Fruit fly (Drosophila melanogaster) whole organism, embryonic: ENCODE results near the gene pes.

ENCODE experiments used
- Asciz ChIP-seq: fragments of 200-800 bp; sonication (Bioruptor generic); optimal IDR thresholded peaks from 2 replicates; lab custom pipeline; 2017; ENCODE audit warnings: missing biosample characterization, mild to moderate bottlenecking, missing genetic modification characterization, missing genetic modification reagents
- CG10959 ChIP-seq: fragments of 200-800 bp; sonication (Bioruptor generic); IDR thresholded peaks from 2 replicates; pipeline ENCODE4 v1.3.6; 2022; ENCODE audit warnings: missing biosample characterization, missing genetic modification characterization
- CG10979 ChIP-seq: fragments of 200-800 bp; sonication (Bioruptor generic); optimal IDR thresholded peaks from 2 replicates; lab custom pipeline; 2018; ENCODE audit warnings: missing biosample characterization, mild to moderate bottlenecking, missing genetic modification characterization, moderate library complexity
- CG12104 ChIP-seq: fragments of 200-800 bp; sonication (Bioruptor generic); optimal IDR thresholded peaks from 3 replicates; lab custom pipeline; 2016; ENCODE audit warnings: missing biosample characterization, missing genetic modification characterization
- CG12155 ChIP-seq: fragments of 200-800 bp; sonication (Bioruptor generic); optimal IDR thresholded peaks from 3 replicates; lab custom pipeline; 2016; ENCODE audit warnings: missing biosample characterization, missing genetic modification characterization
- CG1233 ChIP-seq: fragments of 200-800 bp; sonication (Bioruptor generic); optimal IDR thresholded peaks from 4 replicates; lab custom pipeline; 2018; ENCODE audit warnings: missing biosample characterization, mild to moderate bottlenecking, missing genetic modification characterization
- CG13894 ChIP-seq: fragments of 200-800 bp; sonication (Bioruptor generic); optimal IDR thresholded peaks from 3 replicates; lab custom pipeline; 2018; ENCODE audit warnings: missing biosample characterization, mild to moderate bottlenecking, missing genetic modification characterization, moderate library complexity
- CG14441 ChIP-seq: fragments of 200-800 bp; sonication (Bioruptor generic); IDR thresholded peaks from 2 replicates; pipeline ENCODE4 v1.3.6; 2022; ENCODE audit warnings: missing biosample characterization, missing genetic modification characterization
- CG15514 ChIP-seq: fragments of 200-800 bp; sonication (Bioruptor generic); optimal IDR thresholded peaks from 3 replicates; lab custom pipeline; 2017; ENCODE audit warnings: missing biosample characterization, missing genetic modification characterization, mild to moderate bottlenecking, moderate library complexity, missing genetic modification reagents
- CG1602 ChIP-seq: fragments of 200-800 bp; sonication (Bioruptor generic); optimal IDR thresholded peaks from 3 replicates; lab custom pipeline; 2016; ENCODE audit warnings: missing biosample characterization, missing genetic modification characterization
- CG1647 ChIP-seq: fragments of 200-800 bp; sonication (Bioruptor generic); optimal IDR thresholded peaks from 3 replicates; lab custom pipeline; 2016; ENCODE audit warnings: missing biosample characterization, missing genetic modification characterization
- CG16815 ChIP-seq: fragments of 200-800 bp; sonication (Bioruptor generic); optimal IDR thresholded peaks from 3 replicates; lab custom pipeline; 2017; ENCODE audit warnings: missing biosample characterization, mild to moderate bottlenecking, missing genetic modification characterization
- CG17359 ChIP-seq: fragments of 200-800 bp; sonication (Bioruptor generic); optimal IDR thresholded peaks from 3 replicates; lab custom pipeline; 2018; ENCODE audit warnings: missing biosample characterization, mild to moderate bottlenecking, missing genetic modification characterization, moderate library complexity
- CG2678 ChIP-seq: fragments of 200-800 bp; sonication (Bioruptor generic); optimal IDR thresholded peaks from 3 replicates; lab custom pipeline; 2019; ENCODE audit warnings: missing biosample characterization, mild to moderate bottlenecking, missing genetic modification characterization, moderate library complexity
- CG30020 ChIP-seq: fragments of 200-800 bp; optimal IDR thresholded peaks from 2 replicates; lab custom pipeline; 2019; ENCODE audit warnings: missing biosample characterization, mild to moderate bottlenecking, missing genetic modification characterization, moderate library complexity
- CG6175 ChIP-seq: fragments of 200-800 bp; sonication (Bioruptor generic); IDR thresholded peaks from 3 replicates; pipeline ENCODE4 v1.3.6; 2022; ENCODE audit warnings: missing biosample characterization, missing genetic modification characterization
- CG7963 ChIP-seq: fragments of 200-800 bp; sonication (Bioruptor generic); IDR thresholded peaks from 3 replicates; pipeline ENCODE4 v1.3.6; 2022; ENCODE audit warnings: missing biosample characterization, missing genetic modification characterization; ENCODE audit not compliant: partially characterized antibody
- CG8359 ChIP-seq: fragments of 200-800 bp; sonication (Bioruptor generic); optimal IDR thresholded peaks from 2 replicates; lab custom pipeline; 2017; ENCODE audit warnings: missing biosample characterization, mild to moderate bottlenecking, missing genetic modification characterization, borderline replicate concordance
- CG8924 ChIP-seq: fragments of 200-800 bp; optimal IDR thresholded peaks from 3 replicates; lab custom pipeline; 2019; ENCODE audit warnings: missing biosample characterization, mild to moderate bottlenecking, missing genetic modification characterization, moderate library complexity
- CG9437 ChIP-seq: fragments of 200-800 bp; sonication (Bioruptor generic); optimal IDR thresholded peaks from 2 replicates; lab custom pipeline; 2018; ENCODE audit warnings: missing biosample characterization, mild to moderate bottlenecking, missing genetic modification characterization
- CkIIα-i1 ChIP-seq: fragments of 200-800 bp; sonication (Bioruptor generic); IDR thresholded peaks from 2 replicates; pipeline ENCODE4 v1.3.6; 2022; ENCODE audit warnings: missing biosample characterization, missing genetic modification characterization
- CrebB ChIP-seq: fragments of 200-800 bp; sonication (Bioruptor generic); optimal IDR thresholded peaks from 3 replicates; lab custom pipeline; 2018; ENCODE audit warnings: missing biosample characterization, mild to moderate bottlenecking, missing genetic modification characterization
- Dad ChIP-seq: fragments of 200-800 bp; sonication (Bioruptor generic); optimal IDR thresholded peaks from 3 replicates; lab custom pipeline; 2016; ENCODE audit warnings: missing biosample characterization, missing genetic modification characterization
- Doc2 ChIP-seq: fragments of 200-800 bp; sonication (Bioruptor generic); IDR thresholded peaks from 2 replicates; pipeline ENCODE4 v1.3.6; 2022; ENCODE audit warnings: missing biosample characterization, missing genetic modification characterization
- ERR ChIP-seq: fragments of 200-800 bp; sonication (Bioruptor generic); optimal IDR thresholded peaks from 2 replicates; lab custom pipeline; 2016; ENCODE audit warnings: missing biosample characterization, missing genetic modification characterization
- H2.0 ChIP-seq: fragments of 200-800 bp; sonication (Bioruptor generic); IDR thresholded peaks from 2 replicates; pipeline ENCODE4 v1.3.6; 2022; ENCODE audit warnings: missing biosample characterization, missing genetic modification characterization
- Hr78 ChIP-seq, 2 experiments: fragments of 200-800 bp in 1 of 2; fragments of >200 bp in 1 of 2; sonication (Bioruptor generic) in 1 of 2; optimal IDR thresholded peaks; 2 replicates each; lab custom pipeline; 2017 to 2019; ENCODE audit warnings: missing biosample characterization in 2 of 2, missing genetic modification characterization in 2 of 2, mild to moderate bottlenecking in 1 of 2, moderate library complexity in 1 of 2
- Nf-YA ChIP-seq: fragments of 200-800 bp; sonication (Bioruptor generic); IDR thresholded peaks from 2 replicates; pipeline ENCODE4 v1.3.6; 2022; ENCODE audit warnings: missing biosample characterization, missing genetic modification characterization
- Nf-YC ChIP-seq: fragments of 200-800 bp; optimal IDR thresholded peaks from 3 replicates; lab custom pipeline; 2019; ENCODE audit warnings: missing biosample characterization, mild to moderate bottlenecking, missing genetic modification characterization, moderate library complexity
- Spps ChIP-seq: fragments of 200-800 bp; sonication (Bioruptor generic); optimal IDR thresholded peaks from 2 replicates; lab custom pipeline; 2018; ENCODE audit warnings: missing biosample characterization, mild to moderate bottlenecking, missing genetic modification characterization
- Xbp1 ChIP-seq: fragments of 200-800 bp; sonication (Bioruptor generic); optimal IDR thresholded peaks from 3 replicates; lab custom pipeline; 2016; ENCODE audit warnings: missing biosample characterization, mild to moderate bottlenecking, missing genetic modification characterization
- ara ChIP-seq: fragments of 200-800 bp; sonication (Bioruptor generic); IDR thresholded peaks from 2 replicates; pipeline ENCODE4 v1.3.6; 2022; ENCODE audit warnings: missing biosample characterization, missing genetic modification characterization
- br ChIP-seq: fragments of >200 bp; optimal IDR thresholded peaks from 2 replicates; lab custom pipeline; 2017
- cato ChIP-seq: fragments of 200-800 bp; sonication (Bioruptor generic); optimal IDR thresholded peaks from 2 replicates; lab custom pipeline; 2016; ENCODE audit warnings: missing biosample characterization, missing genetic modification characterization, borderline replicate concordance
- chm ChIP-seq: fragments of 200-800 bp; sonication (Bioruptor generic); IDR thresholded peaks from 2 replicates; pipeline ENCODE4 v1.3.6; 2022; ENCODE audit warnings: missing biosample characterization, missing genetic modification characterization
- emc ChIP-seq: fragments of 200-800 bp; sonication (Bioruptor generic); optimal IDR thresholded peaks from 2 replicates; lab custom pipeline; 2016; ENCODE audit warnings: missing biosample characterization, missing genetic modification characterization
- ems ChIP-seq: fragments of 200-800 bp; sonication (Bioruptor generic); optimal IDR thresholded peaks from 3 replicates; lab custom pipeline; 2016; ENCODE audit warnings: missing biosample characterization, missing genetic modification characterization
- gsb-n ChIP-seq: fragments of 200-800 bp; sonication (Bioruptor generic); optimal IDR thresholded peaks from 3 replicates; lab custom pipeline; 2018; ENCODE audit warnings: missing biosample characterization, mild to moderate bottlenecking, missing genetic modification characterization
- insv ChIP-seq, 2 experiments: fragments of 200-800 bp; sonication (Bioruptor generic); optimal IDR thresholded peaks; 3 replicates each; lab custom pipeline; 2016 to 2018; ENCODE audit warnings: missing biosample characterization in 2 of 2, missing genetic modification characterization in 2 of 2
- lbe ChIP-seq: fragments of 200-800 bp; sonication (Bioruptor generic); optimal IDR thresholded peaks from 2 replicates; lab custom pipeline; 2016; ENCODE audit warnings: missing biosample characterization, mild to moderate bottlenecking, missing genetic modification characterization
- lola ChIP-seq, 3 experiments: fragments of >200 bp in 2 of 3; fragments of 200-800 bp in 1 of 3; sonication (Bioruptor generic) in 1 of 3; optimal IDR thresholded peaks; 2 replicates each; lab custom pipeline; 2017 to 2019; ENCODE audit warnings: missing biosample characterization in 3 of 3, missing genetic modification characterization in 3 of 3, mild to moderate bottlenecking in 1 of 3, moderate library complexity in 1 of 3
- otp ChIP-seq: fragments of 200-800 bp; sonication (Bioruptor generic); IDR thresholded peaks from 3 replicates; pipeline ENCODE4, ENCODE4 v1.3.6; 2022; ENCODE audit warnings: missing biosample characterization, missing genetic modification characterization
- peb ChIP-seq: fragments of 200-800 bp; sonication (Bioruptor generic); IDR thresholded peaks from 2 replicates; pipeline ENCODE4 v1.3.6; 2022; ENCODE audit warnings: missing biosample characterization, missing genetic modification characterization
- phol ChIP-seq: fragments of 200-800 bp; sonication (Bioruptor generic); optimal IDR thresholded peaks from 3 replicates; lab custom pipeline; 2018; ENCODE audit warnings: missing biosample characterization, mild to moderate bottlenecking, missing genetic modification characterization, moderate library complexity
- slp2 ChIP-seq: fragments of 200-800 bp; sonication (Bioruptor generic); optimal IDR thresholded peaks from 2 replicates; lab custom pipeline; 2016; ENCODE audit warnings: missing biosample characterization, missing genetic modification characterization
- sr ChIP-seq: fragments of 200-800 bp; sonication (Bioruptor generic); IDR thresholded peaks from 3 replicates; pipeline ENCODE4 v1.3.6; 2022; ENCODE audit warnings: missing biosample characterization, missing genetic modification characterization
- vnd ChIP-seq: fragments of 200-800 bp; sonication (Bioruptor generic); IDR thresholded peaks from 3 replicates; pipeline ENCODE4 v1.3.6; 2022; ENCODE audit warnings: missing biosample characterization, missing genetic modification characterization; ENCODE audit not compliant: partially characterized antibody
- vvl ChIP-seq: fragments of 200-800 bp; sonication (Bioruptor generic); IDR thresholded peaks from 2 replicates; pipeline ENCODE4 v1.3.6; 2022; ENCODE audit warnings: missing biosample characterization, missing genetic modification characterization
- wdn ChIP-seq: fragments of 200-800 bp; sonication (Bioruptor generic); IDR thresholded peaks from 2 replicates; pipeline ENCODE4 v1.3.6; 2022; ENCODE audit warnings: missing biosample characterization, missing genetic modification characterization
- wor ChIP-seq: fragments of 200-800 bp; sonication (Bioruptor generic); IDR thresholded peaks from 2 replicates; pipeline ENCODE4 v1.3.6; 2022; ENCODE audit warnings: missing biosample characterization, missing genetic modification characterization

Gene pes

DNA sequence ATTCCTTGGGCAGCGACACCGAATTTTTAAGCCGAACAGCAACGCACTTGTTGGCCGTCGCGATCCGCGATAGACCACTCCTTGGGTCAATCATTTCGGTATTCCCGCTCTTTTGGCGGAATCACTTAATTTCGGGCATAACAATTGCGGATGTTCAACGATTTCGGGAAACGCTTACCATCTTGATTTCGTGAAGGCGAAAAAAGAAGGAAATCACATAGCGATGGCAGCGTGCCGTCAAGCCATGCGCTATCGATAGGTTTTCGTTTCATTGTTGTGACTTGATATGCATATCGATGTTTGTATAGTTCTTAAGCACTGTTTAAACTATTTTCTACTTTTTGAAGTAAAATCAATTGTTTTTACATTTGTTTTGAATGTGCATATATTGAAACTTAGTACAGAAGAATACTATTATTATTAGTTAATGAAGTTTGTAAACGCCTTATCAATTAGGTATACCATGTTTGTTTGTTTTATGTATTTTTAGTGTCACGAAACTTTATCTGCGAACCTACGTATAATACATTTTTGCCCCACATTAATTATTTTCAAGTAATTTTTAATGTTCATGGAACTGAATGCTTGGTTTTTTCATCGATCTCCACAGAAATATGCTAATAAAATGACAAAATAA lies 48.8 kb upstream of the pes start, which contains the start of gene RpL36A (continued):
- TF ChIP-seq Dad, result peak; percentile 20
- TF ChIP-seq vvl, result peak; percentile 74
- TF ChIP-seq Spps (tag; lab: Kevin White, UChicago), result no peak
- TF ChIP-seq CG2678 (tag; lab: Kevin White, UChicago), result no peak
- TF ChIP-seq CG10979 (tag; lab: Kevin White, UChicago), result no peak
- no peak for TF ChIP-seq CG12155 (GFP tag; lab: Kevin White, UChicago)
- TF ChIP-seq slp2 (GFP tag; lab: Kevin White, UChicago), result peak; percentile 33
- no peak for TF ChIP-seq otp (GFP tag; lab: Robert Waterston, UW)
- no peak for TF ChIP-seq lbe (GFP tag; lab: Kevin White, UChicago)
- peak; percentile 30 for TF ChIP-seq emc (GFP tag; lab: Kevin White, UChicago)
- peak; percentile 51 for TF ChIP-seq CG14441 (GFP tag; lab: Robert Waterston, UW)
- no peak for TF ChIP-seq Doc2 (GFP tag; lab: Robert Waterston, UW)
- peak; percentile 91 for TF ChIP-seq CG7963
- peak; percentile 41 for TF ChIP-seq phol (tag; lab: Kevin White, UChicago)
- peak; percentile 84 for TF ChIP-seq CrebB (tag; lab: Kevin White, UChicago)
- TF ChIP-seq wdn (GFP tag; lab: Robert Waterston, UW), result no peak; the same call in 1 of the 2 replicates
- TF ChIP-seq ara (GFP tag; lab: Robert Waterston, UW), result 0 out of 2 replicates have a peak, but pooled peaks have one; percentile 16
- TF ChIP-seq ems (GFP tag; lab: Kevin White, UChicago), result peak; percentile 41
- peak; percentile 29 for TF ChIP-seq CG1602 (GFP tag; lab: Kevin White, UChicago)
- TF ChIP-seq insv (GFP tag; optimal IDR thresholded peaks at IDR 0.05; lab: Kevin White, UChicago), result peak in 1 of 2 experiments; percentile 54
- TF ChIP-seq CG12104 (GFP tag; lab: Kevin White, UChicago), result peak; percentile 57
- TF ChIP-seq Xbp1 (GFP tag; lab: Kevin White, UChicago), result peak; percentile 55
- TF ChIP-seq br (lab: Kevin White, UChicago), result no peak
- TF ChIP-seq Asciz (GFP tag; lab: Kevin White, UChicago), result no peak
- TF ChIP-seq CG1647 (GFP tag; lab: Kevin White, UChicago), result no peak
- no peak; the same call in 1 of the 2 replicates for TF ChIP-seq H2.0 (GFP tag; lab: Robert Waterston, UW)
- peak; percentile 53 for TF ChIP-seq CG8359 (GFP tag; lab: Kevin White, UChicago)
- TF ChIP-seq CG6175 (GFP tag; lab: Robert Waterston, UW), result 0 out of 3 replicates have a peak, but pooled peaks have one; percentile 24
- TF ChIP-seq lola (GFP tag; optimal IDR thresholded peaks at IDR 0.05; lab: Kevin White, UChicago), result no peak
- no peak for TF ChIP-seq peb (GFP tag; lab: Robert Waterston, UW)
- peak; percentile 86 for TF ChIP-seq CG30020 (tag; lab: Kevin White, UChicago)
- TF ChIP-seq CG9437 (GFP tag; lab: Kevin White, UChicago), result peak; percentile 65
- peak; percentile 83 for TF ChIP-seq vnd
- TF ChIP-seq CG16815 (GFP tag; lab: Kevin White, UChicago), result no peak
- no peak for TF ChIP-seq cato (GFP tag; lab: Kevin White, UChicago)
- peak; percentile 52 for TF ChIP-seq CG15514 (GFP tag; lab: Kevin White, UChicago)
- 0 out of 2 replicates have a peak, but pooled peaks have one; percentile 18 for TF ChIP-seq Nf-YA (GFP tag; lab: Robert Waterston, UW)
- TF ChIP-seq gsb-n, result no peak
- peak; percentile 81 for TF ChIP-seq chm (GFP tag; lab: Robert Waterston, UW)
- peak; percentile 45 for TF ChIP-seq CG17359
- no peak for TF ChIP-seq wor (GFP tag; lab: Robert Waterston, UW)
- peak; percentile 4 for TF ChIP-seq CG1233 (GFP tag; lab: Kevin White, UChicago)
- no peak for TF ChIP-seq CG13894 (tag; lab: Kevin White, UChicago)
- peak; percentile 37 for TF ChIP-seq ERR (GFP tag; lab: Kevin White, UChicago)
- TF ChIP-seq sr, result peak; percentile 30; the same call in 1 of the 3 replicates
- TF ChIP-seq Nf-YC (tag; lab: Kevin White, UChicago), result no peak
- TF ChIP-seq CG10959 (GFP tag; lab: Robert Waterston, UW), result no peak; the same call in 1 of the 2 replicates
- TF ChIP-seq Hr78 (GFP tag; optimal IDR thresholded peaks at IDR 0.05; lab: Kevin White, UChicago), result no peak
- TF ChIP-seq CG8924, result peak; percentile 52
- no peak for TF ChIP-seq CkIIα-i1
